Worm (Caenorhabditis elegans) whole organism, L1 larva: ENCODE data around the gene ama-1.
A peak's percentile ranks its signal among the peaks of the same experiment; 100 is the strongest.

Source experiments
- dpl-1 ChIP-seq, 3 experiments: fragments of 150-350 bp in 2 of 3; sonication (generic microtip) in 1 of 3; optimal IDR thresholded peaks; 2 replicates each; lab custom pipeline; 2014 to 2017; ENCODE audit warnings: missing biosample characterization in 3 of 3, missing genetic modification characterization in 3 of 3, missing genetic modification reagents in 3 of 3
- efl-1 ChIP-seq, 4 experiments: fragments of 150-350 bp; optimal IDR thresholded peaks in 3 of 4; peaks in 1 of 4; 1 replicate in 1 of 4; 2 replicates in 3 of 4; lab custom pipeline; 2014; ENCODE audit warnings: missing biosample characterization in 2 of 4, missing genetic modification characterization in 2 of 4, missing genetic modification reagents in 2 of 4
- egl-27 ChIP-seq, 2 experiments: fragments of 150-350 bp in 1 of 2; sonication (generic microtip); optimal IDR thresholded peaks; 3 replicates each; lab custom pipeline; 2017 to 2018; ENCODE audit warnings: missing biosample characterization in 2 of 2, missing genetic modification characterization in 2 of 2, missing genetic modification reagents in 2 of 2
- jun-1 ChIP-seq: fragments of 150-350 bp; optimal IDR thresholded peaks from 2 replicates; lab custom pipeline; 2014; ENCODE audit warnings: missing biosample characterization, missing genetic modification reagents, missing genetic modification characterization
- lin-14 ChIP-seq: fragments of 200-800 bp; sonication (Bioruptor generic); optimal IDR thresholded peaks from 2 replicates; lab custom pipeline; 2018; ENCODE audit warnings: mild to moderate bottlenecking, missing genetic modification characterization, moderate library complexity, missing compliant biosample characterization
- nhr-12 ChIP-seq: sonication (generic microtip); optimal IDR thresholded peaks from 2 replicates; lab custom pipeline; 2017; ENCODE audit warnings: missing biosample characterization, missing genetic modification characterization
- pag-3 ChIP-seq: sonication (generic microtip); optimal IDR thresholded peaks from 2 replicates; lab custom pipeline; 2017; ENCODE audit warnings: missing genetic modification characterization, mild to moderate bottlenecking, missing compliant biosample characterization, antibody characterized with exemption, borderline replicate concordance; ENCODE audit not compliant: insufficient read depth
- rnt-1 ChIP-seq: sonication (generic microtip); optimal IDR thresholded peaks from 2 replicates; lab custom pipeline; 2016; ENCODE audit warnings: mild to moderate bottlenecking, missing genetic modification characterization, moderate library complexity, missing compliant biosample characterization
- skn-1 ChIP-seq: fragments of 150-350 bp; optimal IDR thresholded peaks from 2 replicates; lab custom pipeline; 2014; ENCODE audit warnings: missing biosample characterization, missing genetic modification characterization
- sox-4 ChIP-seq: sonication (generic microtip); optimal IDR thresholded peaks from 2 replicates; lab custom pipeline; 2016; ENCODE audit warnings: missing genetic modification characterization, missing compliant biosample characterization
- xbp-1 ChIP-seq: sonication (generic microtip); optimal IDR thresholded peaks from 2 replicates; lab custom pipeline; 2016; ENCODE audit warnings: missing genetic modification characterization, missing compliant biosample characterization
- ztf-11 ChIP-seq, 2 experiments: sonication (generic microtip); optimal IDR thresholded peaks; 2 replicates each; lab custom pipeline; 2016 to 2017; ENCODE audit warnings: missing genetic modification characterization in 2 of 2, missing biosample characterization in 1 of 2, missing compliant biosample characterization in 1 of 2

ce11 chrIV:4299994-4300393, 52.1 kb downstream of the ama-1 start:
- TF ChIP-seq sox-4 (no peak), efl-1 (optimal IDR thresholded peaks at IDR 0.05; lab: Kevin White, UChicago) (no peak), efl-1 (GFP tag; optimal IDR thresholded peaks at IDR 0.05 in 1 of 2; lab: Kevin White, UChicago) (peak in 1 of 2 experiments; percentile 30), egl-27 (tag; optimal IDR thresholded peaks at IDR 0.05; lab: Kevin White, UChicago) (no peak), xbp-1 (tag; lab: Kevin White, UChicago) (no peak), nhr-12 (tag; lab: Kevin White, UChicago) (no peak), rnt-1 (no peak), ztf-11 (tag; optimal IDR thresholded peaks at IDR 0.05; lab: Kevin White, UChicago) (no peak), dpl-1 (GFP tag; optimal IDR thresholded peaks at IDR 0.05; lab: Kevin White, UChicago) (no peak), pag-3 (no peak), skn-1 (tag; lab: Kevin White, UChicago) (no peak), lin-14 (GFP tag; lab: Kevin White, UChicago) (no peak), jun-1 (tag; lab: Kevin White, UChicago) (no peak)
